Worm (Caenorhabditis elegans) whole organism, midembryonic: ENCODE results near the gene ceh-89.

Experiments
- T22C8.4 ChIP-seq: fragments of 200-800 bp; sonication (Bioruptor generic); IDR thresholded peaks from 2 replicates; pipeline ENCODE4 v1.3.6; 2022; ENCODE audit warnings: missing genetic modification characterization, missing compliant biosample characterization
- cog-1 ChIP-seq: sonication (generic microtip); optimal IDR thresholded peaks from 2 replicates; lab custom pipeline; 2016; ENCODE audit warnings: missing genetic modification characterization, missing compliant biosample characterization
- flt-1 ChIP-seq: fragments of 200-800 bp; sonication (Bioruptor generic); IDR thresholded peaks from 2 replicates; pipeline ENCODE4 v1.3.6; 2022; ENCODE audit warnings: missing genetic modification characterization, missing compliant biosample characterization
- klf-2 ChIP-seq: fragments of 200-800 bp; sonication (Bioruptor generic); conservative IDR thresholded peaks from 2 replicates; pipeline ENCODE4 v1.3.6; 2022; ENCODE audit warnings: missing genetic modification reagents, missing genetic modification characterization, missing compliant biosample characterization
- med-1 ChIP-seq: sonication (generic microtip); optimal IDR thresholded peaks from 2 replicates; lab custom pipeline; 2017; ENCODE audit warnings: missing genetic modification characterization, mild to moderate bottlenecking, missing compliant biosample characterization, antibody characterized with exemption, missing genetic modification reagents; ENCODE audit not compliant: insufficient read depth
- ref-1 ChIP-seq: fragments of 200-800 bp; sonication (Bioruptor generic); conservative IDR thresholded peaks from 2 replicates; pipeline ENCODE4 v1.3.6; 2022; ENCODE audit warnings: missing genetic modification reagents, missing genetic modification characterization, missing compliant biosample characterization
- tab-1 ChIP-seq: fragments of 200-800 bp; sonication (Bioruptor generic); IDR thresholded peaks from 2 replicates; pipeline ENCODE4 v1.3.6; 2022; ENCODE audit warnings: missing genetic modification characterization, missing compliant biosample characterization
- ztf-23 ChIP-seq: fragments of 200-800 bp; sonication (Bioruptor generic); IDR thresholded peaks from 2 replicates; pipeline ENCODE4 v1.3.6; 2022; ENCODE audit warnings: missing genetic modification reagents, missing genetic modification characterization, missing compliant biosample characterization
- ztf-29 ChIP-seq: fragments of 200-800 bp; sonication (Bioruptor generic); IDR thresholded peaks from 2 replicates; pipeline ENCODE4 v1.3.6; 2022; ENCODE audit warnings: missing genetic modification reagents, missing genetic modification characterization, missing compliant biosample characterization

The ceh-89 gene

ce11 chrX:14147400-14147799 lies 5.7 kb downstream of the ceh-89 start, which contains the start of gene akt-2:
Gene akt-2 (plus strand): TSS chrX:14147700.
- no peak for TF ChIP-seq flt-1 (GFP tag; lab: Robert Waterston, UW)
- no peak for TF ChIP-seq klf-2
- TF ChIP-seq tab-1 (GFP tag; lab: Robert Waterston, UW): no peak
- no peak for TF ChIP-seq med-1
- TF ChIP-seq T22C8.4 (GFP tag; lab: Robert Waterston, UW): no peak
- TF ChIP-seq cog-1: no peak
- TF ChIP-seq ztf-29 (GFP tag; lab: Robert Waterston, UW): no peak
- TF ChIP-seq ztf-23 (GFP tag; lab: Robert Waterston, UW): no peak
- TF ChIP-seq ref-1 (GFP tag; lab: Robert Waterston, UW): no peak

ce11 chrX:14152644-14153043 lies 10.9 kb downstream of the ceh-89 start:
- TF ChIP-seq tab-1 (GFP tag; lab: Robert Waterston, UW) (no peak), ref-1 (GFP tag; lab: Robert Waterston, UW) (no peak), T22C8.4 (GFP tag; lab: Robert Waterston, UW) (no peak), klf-2 (no peak), flt-1 (GFP tag; lab: Robert Waterston, UW) (no peak)

ce11 chrX:14156913-14157312 lies 15.2 kb downstream of the ceh-89 start, which contains the start of gene ceh-90:
Gene ceh-90 (minus strand): TSS chrX:14157013.
- TF ChIP-seq med-1: no peak
- no peak for TF ChIP-seq cog-1
- TF ChIP-seq ref-1 (GFP tag; lab: Robert Waterston, UW): no peak
- no peak for TF ChIP-seq klf-2
- TF ChIP-seq T22C8.4 (GFP tag; lab: Robert Waterston, UW): no peak

- TF ChIP-seq ztf-23 (GFP tag; lab: Robert Waterston, UW) (no peak), tab-1 (GFP tag; lab: Robert Waterston, UW) (no peak), ztf-29 (GFP tag; lab: Robert Waterston, UW) (no peak), flt-1 (GFP tag; lab: Robert Waterston, UW) (no peak), klf-2 (no peak), ref-1 (GFP tag; lab: Robert Waterston, UW) (no peak)
Measured at ce11 chrX:14161684-14162347, 20.1 kb downstream of the ceh-89 start, which contains the start of gene lgc-25. Gene lgc-25 (minus strand): TSS chrX:14161734.

- TF ChIP-seq T22C8.4 (GFP tag; lab: Robert Waterston, UW): no peak
- no peak for TF ChIP-seq med-1
- no peak for TF ChIP-seq ref-1 (GFP tag; lab: Robert Waterston, UW)
- TF ChIP-seq tab-1 (GFP tag; lab: Robert Waterston, UW): no peak
- no peak for TF ChIP-seq klf-2
- no peak for TF ChIP-seq flt-1 (GFP tag; lab: Robert Waterston, UW)
- no peak for TF ChIP-seq ztf-23 (GFP tag; lab: Robert Waterston, UW)
- no peak for TF ChIP-seq cog-1
- TF ChIP-seq ztf-29 (GFP tag; lab: Robert Waterston, UW): no peak
Measured at ce11 chrX:14164234-14164633, 22.5 kb downstream of the ceh-89 start, which contains the start of gene vha-20. Gene vha-20 (minus strand): TSS chrX:14164506.

ce11 chrX:14165156-14165555 lies 23.4 kb downstream of the ceh-89 start:
- TF ChIP-seq ztf-29 (GFP tag; lab: Robert Waterston, UW) (no peak), klf-2 (no peak), flt-1 (GFP tag; lab: Robert Waterston, UW) (no peak), cog-1 (no peak), ref-1 (GFP tag; lab: Robert Waterston, UW) (no peak), tab-1 (GFP tag; lab: Robert Waterston, UW) (no peak)

- 0 out of 2 replicates have a peak, but pooled peaks have one; percentile 37 for TF ChIP-seq flt-1 (GFP tag; lab: Robert Waterston, UW)
- TF ChIP-seq ref-1 (GFP tag; lab: Robert Waterston, UW): no peak
- TF ChIP-seq klf-2: no peak
- TF ChIP-seq med-1: no peak
- 0 out of 2 replicates have a peak, but pooled peaks have one; percentile 38 for TF ChIP-seq ztf-23 (GFP tag; lab: Robert Waterston, UW)
- peak; percentile 65 for TF ChIP-seq cog-1
- TF ChIP-seq ztf-29 (GFP tag; lab: Robert Waterston, UW): no peak
Measured at ce11 chrX:14169569-14170031, 27.9 kb downstream of the ceh-89 start, which contains the start of gene sym-4. Gene sym-4 (minus strand): TSS chrX:14169619.

ce11 chrX:14173850-14174249 lies 32.1 kb downstream of the ceh-89 start, which contains the start of gene idhb-1:
Gene idhb-1 (minus strand): TSS chrX:14174063.
- no peak for TF ChIP-seq ref-1 (GFP tag; lab: Robert Waterston, UW)
- TF ChIP-seq ztf-23 (GFP tag; lab: Robert Waterston, UW): 0 out of 2 replicates have a peak, but pooled peaks have one; percentile 36
- peak; percentile 28 for TF ChIP-seq cog-1
- TF ChIP-seq tab-1 (GFP tag; lab: Robert Waterston, UW): no peak
- TF ChIP-seq T22C8.4 (GFP tag; lab: Robert Waterston, UW): peak; percentile 84
- no peak for TF ChIP-seq ztf-29 (GFP tag; lab: Robert Waterston, UW)
- no peak for TF ChIP-seq med-1
- TF ChIP-seq klf-2: no peak
- peak; percentile 58; the same call in 1 of the 2 replicates for TF ChIP-seq flt-1 (GFP tag; lab: Robert Waterston, UW)

- TF ChIP-seq klf-2 (no peak), cog-1 (no peak), tab-1 (GFP tag; lab: Robert Waterston, UW) (no peak), flt-1 (GFP tag; lab: Robert Waterston, UW) (no peak), ref-1 (GFP tag; lab: Robert Waterston, UW) (no peak), ztf-29 (GFP tag; lab: Robert Waterston, UW) (no peak), T22C8.4 (GFP tag; lab: Robert Waterston, UW) (no peak), med-1 (no peak), ztf-23 (GFP tag; lab: Robert Waterston, UW) (no peak)
Measured at ce11 chrX:14175740-14176139, 34.0 kb downstream of the ceh-89 start, which contains the start of gene C37E2.2. Gene C37E2.2 (plus strand): TSS chrX:14176040.

- TF ChIP-seq T22C8.4 (GFP tag; lab: Robert Waterston, UW) (no peak), tab-1 (GFP tag; lab: Robert Waterston, UW) (no peak), med-1 (no peak), flt-1 (GFP tag; lab: Robert Waterston, UW) (no peak), ztf-23 (GFP tag; lab: Robert Waterston, UW) (no peak), ztf-29 (GFP tag; lab: Robert Waterston, UW) (no peak)
Measured at ce11 chrX:14178688-14179087, 36.9 kb downstream of the ceh-89 start, which contains the start of gene C37E2.10. Gene C37E2.10 (plus strand): TSS chrX:14178988.
